Worm (Caenorhabditis elegans) whole organism, L4/young adult: Measurements from ENCODE around the gene B0212.3.

Experiments used
- W03F9.2 ChIP-seq: fragments of 150-350 bp; optimal IDR thresholded peaks from 2 replicates; lab custom pipeline; 2014; ENCODE audit warnings: missing biosample characterization, missing genetic modification characterization
- dao-5 ChIP-seq: sonication (generic microtip); optimal IDR thresholded peaks from 2 replicates; lab custom pipeline; 2016; ENCODE audit warnings: missing genotype, missing genetic modification characterization, moderate library complexity, missing compliant biosample characterization
- him-1 ChIP-seq: sonication (generic microtip); optimal IDR thresholded peaks from 2 replicates; lab custom pipeline; 2016; ENCODE audit warnings: missing genotype, missing genetic modification reagents, missing genetic modification characterization, missing compliant biosample characterization

ce11 chrIV:3545060-3545459 is 5.1 kb downstream of the B0212.3 start:
- no peak for TF ChIP-seq him-1 (tag; lab: Kevin White, UChicago)
- TF ChIP-seq W03F9.2 (tag; lab: Kevin White, UChicago) = no peak
- TF ChIP-seq dao-5 (tag; lab: Kevin White, UChicago) = no peak
